Fruit fly (Drosophila melanogaster) whole organism, adult: ENCODE measurements around the gene CG45011.
A peak's percentile ranks its signal among the peaks of the same experiment; 100 is the strongest.

Source experiments
- CG11617 ChIP-seq: fragments of 200-800 bp; sonication (Bioruptor generic); optimal IDR thresholded peaks from 2 replicates; lab custom pipeline; 2017; ENCODE audit warnings: mild to moderate bottlenecking, missing biosample characterization, missing genetic modification reagents, missing genetic modification characterization
- CG12768 ChIP-seq: fragments of 200-800 bp; sonication (Bioruptor generic); optimal IDR thresholded peaks from 2 replicates; lab custom pipeline; 2017; ENCODE audit warnings: missing biosample characterization, missing genetic modification characterization, mild to moderate bottlenecking, moderate library complexity, missing genetic modification reagents
- CG14711 ChIP-seq: fragments of 200-800 bp; sonication (Bioruptor generic); optimal IDR thresholded peaks from 2 replicates; lab custom pipeline; 2018; ENCODE audit warnings: missing biosample characterization, mild to moderate bottlenecking, missing genetic modification characterization, moderate library complexity
- CG1620 ChIP-seq: fragments of 200-800 bp; sonication (Bioruptor generic); optimal IDR thresholded peaks from 2 replicates; lab custom pipeline; 2016; ENCODE audit warnings: missing biosample characterization, missing genetic modification characterization
- CG33017 ChIP-seq: fragments of 200-800 bp; sonication (Bioruptor generic); optimal IDR thresholded peaks from 2 replicates; lab custom pipeline; 2018; ENCODE audit warnings: missing biosample characterization, mild to moderate bottlenecking, missing genetic modification characterization, moderate library complexity
- CG5204 ChIP-seq: fragments of 200-800 bp; sonication (Bioruptor generic); optimal IDR thresholded peaks from 2 replicates; lab custom pipeline; 2016; ENCODE audit warnings: missing biosample characterization, missing genetic modification characterization
- CG7045 ChIP-seq: fragments of 200-800 bp; sonication (Bioruptor generic); optimal IDR thresholded peaks from 2 replicates; lab custom pipeline; 2017; ENCODE audit warnings: missing biosample characterization, mild to moderate bottlenecking, missing genetic modification characterization
- CG7101 ChIP-seq: fragments of 200-800 bp; sonication (Bioruptor generic); optimal IDR thresholded peaks from 2 replicates; lab custom pipeline; 2018; ENCODE audit warnings: missing biosample characterization, mild to moderate bottlenecking, missing genetic modification characterization, moderate library complexity
- Clk ChIP-seq: fragments of 200-800 bp; sonication (Bioruptor generic); optimal IDR thresholded peaks from 2 replicates; lab custom pipeline; 2017; ENCODE audit warnings: missing biosample characterization, missing genetic modification characterization
- Crg-1 ChIP-seq: fragments of 200-800 bp; sonication (Bioruptor generic); optimal IDR thresholded peaks from 2 replicates; lab custom pipeline; 2016; ENCODE audit warnings: missing biosample characterization, missing genetic modification characterization
- Hr96 ChIP-seq: fragments of 200-800 bp; sonication (Bioruptor generic); optimal IDR thresholded peaks from 2 replicates; lab custom pipeline; 2016; ENCODE audit warnings: missing biosample characterization, missing genetic modification characterization
- Mnt ChIP-seq: fragments of 200-800 bp; sonication (Bioruptor generic); optimal IDR thresholded peaks from 2 replicates; lab custom pipeline; 2016; ENCODE audit warnings: missing biosample characterization, mild to moderate bottlenecking, missing genetic modification characterization
- bab1 ChIP-seq: fragments of 200-800 bp; sonication (Bioruptor generic); optimal IDR thresholded peaks from 3 replicates; lab custom pipeline; 2019; ENCODE audit warnings: missing biosample characterization, mild to moderate bottlenecking, missing genetic modification characterization, moderate library complexity
- cic ChIP-seq: fragments of 200-800 bp; sonication (Bioruptor generic); optimal IDR thresholded peaks from 2 replicates; lab custom pipeline; 2017; ENCODE audit warnings: missing biosample characterization, mild to moderate bottlenecking, missing genetic modification characterization, moderate library complexity
- cnc ChIP-seq, 2 experiments: fragments of >200 bp; optimal IDR thresholded peaks; 2 replicates each; lab custom pipeline; 2017
- kay ChIP-seq: fragments of 200-800 bp; sonication (Bioruptor generic); peaks from one replicate; lab custom pipeline; 2016; ENCODE audit warnings: missing biosample characterization, missing genetic modification characterization, borderline replicate concordance
- ovo ChIP-seq: fragments of 200-800 bp; sonication (Bioruptor generic); optimal IDR thresholded peaks from 2 replicates; lab custom pipeline; 2016; ENCODE audit warnings: missing biosample characterization, missing genetic modification characterization
- pad ChIP-seq: fragments of 200-800 bp; sonication (Bioruptor generic); optimal IDR thresholded peaks from 3 replicates; lab custom pipeline; 2017; ENCODE audit warnings: missing biosample characterization, missing genetic modification characterization, mild to moderate bottlenecking, moderate library complexity, missing genetic modification reagents
- tj ChIP-seq: fragments of 200-800 bp; sonication (Bioruptor generic); optimal IDR thresholded peaks from 3 replicates; lab custom pipeline; 2017; ENCODE audit warnings: missing biosample characterization, mild to moderate bottlenecking, missing genetic modification characterization, moderate library complexity
- toe ChIP-seq: fragments of 200-800 bp; sonication (Bioruptor generic); optimal IDR thresholded peaks from 2 replicates; lab custom pipeline; 2016; ENCODE audit warnings: missing biosample characterization, missing genetic modification characterization

Gene CG45011

dm6 chr2L:11842291-11843187, 8.7 kb downstream of the CG45011 start, which contains the start of the genes CG44008, CG14933, CG46426 and CG42486:
CG44008 (minus strand) TSS chr2L:11842445.
CG14933 (plus strand) TSS chr2L:11842828.
CG46426 (plus strand) TSS chr2L:11842828.
CG42486 (plus strand) TSS chr2L:11843137.
- TF ChIP-seq CG5204, result no peak
- peak; percentile 2 for TF ChIP-seq tj
- TF ChIP-seq CG11617 (GFP tag; lab: Kevin White, UChicago), result no peak
- peak; percentile 98 for TF ChIP-seq kay (GFP tag; lab: Kevin White, UChicago)
- TF ChIP-seq cic (GFP tag; lab: Kevin White, UChicago), result peak; percentile 74
- no peak for TF ChIP-seq CG14711 (tag; lab: Kevin White, UChicago)

dm6 chr2L:11844278-11844677, 10.4 kb downstream of the CG45011 start:
- TF ChIP-seq tj (no peak), toe (GFP tag; lab: Kevin White, UChicago) (no peak), CG33017 (tag; lab: Kevin White, UChicago) (peak; percentile 10), ovo (GFP tag; lab: Kevin White, UChicago) (no peak), CG12768 (peak; percentile 4), CG11617 (GFP tag; lab: Kevin White, UChicago) (no peak), CG14711 (tag; lab: Kevin White, UChicago) (no peak), kay (GFP tag; lab: Kevin White, UChicago) (peak; percentile 95), cic (GFP tag; lab: Kevin White, UChicago) (peak; percentile 90), bab1 (no peak), cnc (optimal IDR thresholded peaks at IDR 0.05; lab: Kevin White, UChicago) (no peak), Clk (GFP tag; lab: Kevin White, UChicago) (no peak), CG7045 (no peak), CG1620 (GFP tag; lab: Kevin White, UChicago) (no peak)

dm6 chr2L:11845159-11845788, 11.4 kb downstream of the CG45011 start:
- TF ChIP-seq CG14711 (tag; lab: Kevin White, UChicago) (no peak), tj (peak; percentile 7), CG7045 (peak; percentile 24), cic (GFP tag; lab: Kevin White, UChicago) (peak; percentile 53), bab1 (no peak), CG7101 (tag; lab: Kevin White, UChicago) (peak; percentile 8), Crg-1 (GFP tag; lab: Kevin White, UChicago) (no peak), toe (GFP tag; lab: Kevin White, UChicago) (no peak), CG12768 (no peak), ovo (GFP tag; lab: Kevin White, UChicago) (no peak), CG5204 (no peak), Clk (GFP tag; lab: Kevin White, UChicago) (peak; percentile 22), Hr96 (GFP tag; lab: Kevin White, UChicago) (no peak), pad (GFP tag; lab: Kevin White, UChicago) (no peak), CG1620 (GFP tag; lab: Kevin White, UChicago) (no peak), cnc (optimal IDR thresholded peaks at IDR 0.05; lab: Kevin White, UChicago) (no peak), CG11617 (GFP tag; lab: Kevin White, UChicago) (no peak), CG33017 (tag; lab: Kevin White, UChicago) (no peak), kay (GFP tag; lab: Kevin White, UChicago) (peak; percentile 92), Mnt (GFP tag; lab: Kevin White, UChicago) (no peak)

dm6 chr2L:11846926-11847325, 13.0 kb downstream of the CG45011 start, which contains the start of gene Mal-B1:
Mal-B1 (plus strand) TSS chr2L:11847226.
- TF ChIP-seq CG14711 (tag; lab: Kevin White, UChicago), result no peak
- TF ChIP-seq pad (GFP tag; lab: Kevin White, UChicago), result no peak
- no peak for TF ChIP-seq CG7045
- TF ChIP-seq CG5204, result no peak
- TF ChIP-seq cic (GFP tag; lab: Kevin White, UChicago), result no peak
- TF ChIP-seq CG7101 (tag; lab: Kevin White, UChicago), result no peak
- TF ChIP-seq CG1620 (GFP tag; lab: Kevin White, UChicago), result no peak
- no peak for TF ChIP-seq CG12768
- TF ChIP-seq Hr96 (GFP tag; lab: Kevin White, UChicago), result no peak
- TF ChIP-seq cnc (optimal IDR thresholded peaks at IDR 0.05; lab: Kevin White, UChicago), result no peak
- TF ChIP-seq Clk (GFP tag; lab: Kevin White, UChicago), result no peak
- TF ChIP-seq tj, result no peak
- no peak for TF ChIP-seq ovo (GFP tag; lab: Kevin White, UChicago)
- TF ChIP-seq kay (GFP tag; lab: Kevin White, UChicago), result no peak
- TF ChIP-seq bab1, result no peak

dm6 chr2L:11849658-11850057, 15.8 kb downstream of the CG45011 start, which contains the start of gene Mal-B2:
Mal-B2 (plus strand) TSS chr2L:11849958.
- TF ChIP-seq CG12768 (no peak), Clk (GFP tag; lab: Kevin White, UChicago) (no peak), CG33017 (tag; lab: Kevin White, UChicago) (peak; percentile 23), CG14711 (tag; lab: Kevin White, UChicago) (peak; percentile 56), tj (no peak), CG7045 (no peak), CG1620 (GFP tag; lab: Kevin White, UChicago) (no peak), cnc (optimal IDR thresholded peaks at IDR 0.05; lab: Kevin White, UChicago) (no peak), CG11617 (GFP tag; lab: Kevin White, UChicago) (no peak), pad (GFP tag; lab: Kevin White, UChicago) (no peak), ovo (GFP tag; lab: Kevin White, UChicago) (no peak), CG7101 (tag; lab: Kevin White, UChicago) (peak; percentile 25), kay (GFP tag; lab: Kevin White, UChicago) (no peak), Hr96 (GFP tag; lab: Kevin White, UChicago) (no peak), toe (GFP tag; lab: Kevin White, UChicago) (no peak), CG5204 (no peak), Crg-1 (GFP tag; lab: Kevin White, UChicago) (no peak), cic (GFP tag; lab: Kevin White, UChicago) (no peak)
